Worm (Caenorhabditis elegans) whole organism, L4 larva: ENCODE measurements around the gene trap-4.

ENCODE experiments used
- D1046.2 ChIP-seq: fragments of 200-800 bp; sonication (Bioruptor generic); IDR thresholded peaks from 2 replicates; pipeline ENCODE4 v1.3.6; 2022; ENCODE audit warnings: missing genetic modification characterization, missing compliant biosample characterization
- F10B5.3 ChIP-seq: sonication (generic microtip); optimal IDR thresholded peaks from 2 replicates; lab custom pipeline; 2016; ENCODE audit warnings: mild to moderate bottlenecking, missing genetic modification characterization, missing compliant biosample characterization
- F49E8.2 ChIP-seq: sonication (generic microtip); optimal IDR thresholded peaks from 2 replicates; lab custom pipeline; 2016; ENCODE audit warnings: missing compliant biosample characterization, mild to moderate bottlenecking, missing genetic modification characterization, borderline replicate concordance
- R02D3.7 ChIP-seq: fragments of 150-350 bp; sonication (generic microtip); optimal IDR thresholded peaks from 3 replicates; lab custom pipeline; 2014; ENCODE audit warnings: missing biosample characterization, missing genetic modification characterization
- T20F7.1 ChIP-seq: fragments of 200-800 bp; sonication (Bioruptor generic); optimal IDR thresholded peaks from 2 replicates; lab custom pipeline; 2018; ENCODE audit warnings: mild to moderate bottlenecking, missing genetic modification characterization, missing compliant biosample characterization
- T26A8.4 ChIP-seq: fragments of 200-800 bp; sonication (Bioruptor generic); IDR thresholded peaks from 2 replicates; pipeline ENCODE4 v1.3.6; 2022; ENCODE audit warnings: missing genetic modification characterization, missing compliant biosample characterization
- Y105C5A.15 ChIP-seq: fragments of 200-800 bp; sonication (Bioruptor generic); IDR thresholded peaks from 2 replicates; pipeline ENCODE4 v1.3.6; 2022; ENCODE audit warnings: missing genetic modification characterization, missing compliant biosample characterization
- ZK546.5 ChIP-seq, 2 experiments: sonication (generic microtip); optimal IDR thresholded peaks; 2 replicates each; lab custom pipeline; 2017; ENCODE audit warnings: missing biosample characterization in 2 of 2, missing genetic modification characterization in 2 of 2
- aly-2 ChIP-seq: sonication (generic microtip); optimal IDR thresholded peaks from 2 replicates; lab custom pipeline; 2018; ENCODE audit warnings: missing biosample characterization, missing genetic modification characterization
- arid-1 ChIP-seq: fragments of 200-800 bp; sonication (Bioruptor generic); conservative IDR thresholded peaks from 2 replicates; pipeline ENCODE4 v1.3.6; 2022; ENCODE audit warnings: missing genetic modification reagents, missing genetic modification characterization, missing compliant biosample characterization
- ceh-32 ChIP-seq: sonication (generic microtip); optimal IDR thresholded peaks from 2 replicates; lab custom pipeline; 2016; ENCODE audit warnings: mild to moderate bottlenecking, missing genetic modification characterization, missing compliant biosample characterization; ENCODE audit not compliant: poor library complexity
- ceh-62 ChIP-seq: sonication (generic microtip); optimal IDR thresholded peaks from 2 replicates; lab custom pipeline; 2017; ENCODE audit warnings: missing biosample characterization, missing genetic modification characterization
- cey-2 ChIP-seq: sonication (generic microtip); optimal IDR thresholded peaks from 3 replicates; lab custom pipeline; 2017; ENCODE audit warnings: missing genetic modification characterization, mild to moderate bottlenecking, missing compliant biosample characterization, antibody characterized with exemption, borderline replicate concordance; ENCODE audit not compliant: insufficient read depth
- ctbp-1 ChIP-seq: fragments of 200-800 bp; sonication (Bioruptor generic); IDR thresholded peaks from 2 replicates; pipeline ENCODE4 v1.3.6; 2022; ENCODE audit warnings: missing genetic modification reagents, missing genetic modification characterization, missing compliant biosample characterization
- daf-12 ChIP-seq: fragments of 150-350 bp; optimal IDR thresholded peaks from 2 replicates; lab custom pipeline; 2014; ENCODE audit warnings: missing biosample characterization, missing genetic modification reagents, missing genetic modification characterization
- dmd-8 ChIP-seq: fragments of 200-800 bp; sonication (Bioruptor generic); IDR thresholded peaks from 2 replicates; pipeline ENCODE4 v1.3.6; 2022; ENCODE audit warnings: missing genetic modification characterization, missing compliant biosample characterization
- dpl-1 ChIP-seq: fragments of 150-350 bp; optimal IDR thresholded peaks from 2 replicates; lab custom pipeline; 2014; ENCODE audit warnings: missing biosample characterization, missing genetic modification reagents, missing genetic modification characterization
- duxl-1 ChIP-seq: sonication (generic microtip); optimal IDR thresholded peaks from 2 replicates; lab custom pipeline; 2016; ENCODE audit warnings: mild to moderate bottlenecking, missing genetic modification characterization, moderate library complexity, missing compliant biosample characterization; ENCODE audit not compliant: poor library complexity
- dve-1 ChIP-seq: sonication (generic microtip); optimal IDR thresholded peaks from 2 replicates; lab custom pipeline; 2017; ENCODE audit warnings: antibody characterized with exemption, mild to moderate bottlenecking, missing genetic modification characterization, missing compliant biosample characterization; ENCODE audit not compliant: insufficient read depth
- egl-27 ChIP-seq: sonication (generic microtip); optimal IDR thresholded peaks from 3 replicates; lab custom pipeline; 2017; ENCODE audit warnings: missing biosample characterization, missing genetic modification reagents, missing genetic modification characterization
- hif-1 ChIP-seq, 2 experiments: sonication (generic microtip); optimal IDR thresholded peaks; 2 replicates each; lab custom pipeline; 2016 to 2017; ENCODE audit warnings: missing compliant biosample characterization in 2 of 2, missing genetic modification characterization in 2 of 2, missing genetic modification reagents in 2 of 2, missing genotype in 2 of 2, mild to moderate bottlenecking in 1 of 2
- hlh-30 ChIP-seq: sonication (generic microtip); optimal IDR thresholded peaks from 2 replicates; lab custom pipeline; 2017; ENCODE audit warnings: antibody characterized with exemption, mild to moderate bottlenecking, missing genetic modification characterization, missing compliant biosample characterization; ENCODE audit not compliant: insufficient read depth
- hmg-1.1 ChIP-seq: fragments of 200-800 bp; sonication (Bioruptor generic); IDR thresholded peaks from 2 replicates; pipeline ENCODE4 v1.3.6; 2022; ENCODE audit warnings: missing genetic modification reagents, missing genetic modification characterization, missing compliant biosample characterization
- jun-1 ChIP-seq: fragments of 150-350 bp; optimal IDR thresholded peaks from 2 replicates; lab custom pipeline; 2014; ENCODE audit warnings: missing biosample characterization, missing genetic modification reagents, missing genetic modification characterization
- lin-13 ChIP-seq: fragments of 150-350 bp; optimal IDR thresholded peaks from 2 replicates; lab custom pipeline; 2014; ENCODE audit warnings: missing biosample characterization, missing genetic modification reagents, missing genetic modification characterization
- lin-15B ChIP-seq: fragments of 150-350 bp; sonication (generic microtip); optimal IDR thresholded peaks from 3 replicates; lab custom pipeline; 2014; ENCODE audit warnings: missing biosample characterization, missing genetic modification characterization
- lin-29 ChIP-seq: fragments of 200-800 bp; sonication (Bioruptor generic); IDR thresholded peaks from 2 replicates; pipeline ENCODE4 v1.3.6; 2022; ENCODE audit warnings: missing genetic modification reagents, missing genetic modification characterization, missing compliant biosample characterization
- lin-39 ChIP-seq: fragments of 150-350 bp; optimal IDR thresholded peaks from 2 replicates; lab custom pipeline; 2014; ENCODE audit warnings: missing biosample characterization, missing genetic modification reagents, missing genetic modification characterization
- madf-5 ChIP-seq, 2 experiments: fragments of 200-800 bp; sonication (Bioruptor generic); IDR thresholded peaks; 2 replicates each; pipeline ENCODE4 v1.3.6; 2022; ENCODE audit warnings: missing compliant biosample characterization in 2 of 2, missing genetic modification characterization in 2 of 2
- mes-2 ChIP-seq: sonication (generic microtip); optimal IDR thresholded peaks from 2 replicates; lab custom pipeline; 2016; ENCODE audit warnings: missing genotype, mild to moderate bottlenecking, missing genetic modification characterization, missing compliant biosample characterization; ENCODE audit not compliant: poor library complexity, severe bottlenecking
- mxl-2 ChIP-seq: fragments of 200-800 bp; sonication (Bioruptor generic); conservative IDR thresholded peaks from 2 replicates; pipeline ENCODE4 v1.3.6; 2022; ENCODE audit warnings: missing genetic modification reagents, missing genetic modification characterization, missing compliant biosample characterization
- mxl-3 ChIP-seq: fragments of 200-800 bp; sonication (Bioruptor generic); optimal IDR thresholded peaks from 2 replicates; lab custom pipeline; 2018; ENCODE audit warnings: mild to moderate bottlenecking, missing genetic modification characterization, missing compliant biosample characterization
- nhr-11 ChIP-seq: fragments of 150-350 bp; optimal IDR thresholded peaks from 2 replicates; lab custom pipeline; 2014; ENCODE audit warnings: missing biosample characterization, missing genetic modification characterization
- nhr-111 ChIP-seq: fragments of 200-800 bp; sonication (Bioruptor generic); optimal IDR thresholded peaks from 2 replicates; lab custom pipeline; 2018; ENCODE audit warnings: mild to moderate bottlenecking, missing genetic modification characterization, missing compliant biosample characterization
- nhr-6 ChIP-seq: fragments of 150-350 bp; optimal IDR thresholded peaks from 2 replicates; lab custom pipeline; 2014; ENCODE audit warnings: missing biosample characterization, missing genetic modification characterization
- rbr-2 ChIP-seq: sonication (generic microtip); optimal IDR thresholded peaks from 2 replicates; lab custom pipeline; 2016; ENCODE audit warnings: missing genotype, missing genetic modification characterization, missing compliant biosample characterization
- set-16 ChIP-seq: fragments of 200-800 bp; sonication (Bioruptor generic); IDR thresholded peaks from 2 replicates; pipeline ENCODE4 v1.3.6; 2022; ENCODE audit warnings: missing genetic modification reagents, missing genetic modification characterization, missing compliant biosample characterization
- snpc-1.2 ChIP-seq: fragments of 200-800 bp; sonication (Bioruptor generic); IDR thresholded peaks from 2 replicates; pipeline ENCODE4 v1.3.6; 2022; ENCODE audit warnings: missing genetic modification reagents, missing genetic modification characterization, missing compliant biosample characterization
- spr-1 ChIP-seq: sonication (generic microtip); optimal IDR thresholded peaks from 2 replicates; lab custom pipeline; 2016; ENCODE audit warnings: mild to moderate bottlenecking, missing genetic modification characterization, missing compliant biosample characterization
- tag-97 ChIP-seq: fragments of 200-800 bp; sonication (Bioruptor generic); IDR thresholded peaks from 2 replicates; pipeline ENCODE4 v1.3.6; 2022; ENCODE audit warnings: missing genetic modification characterization, missing compliant biosample characterization
- tra-1 ChIP-seq: fragments of 200-800 bp; sonication (Bioruptor generic); IDR thresholded peaks from 2 replicates; pipeline ENCODE4 v1.3.6; 2022; ENCODE audit warnings: missing genetic modification reagents, missing genetic modification characterization, missing compliant biosample characterization
- unc-130 ChIP-seq: sonication (generic microtip); optimal IDR thresholded peaks from 2 replicates; lab custom pipeline; 2016; ENCODE audit warnings: missing genetic modification reagents, missing genetic modification characterization, missing compliant biosample characterization
- unc-39 ChIP-seq: sonication (generic microtip); optimal IDR thresholded peaks from 2 replicates; lab custom pipeline; 2017; ENCODE audit warnings: missing biosample characterization, missing genetic modification characterization
- zag-1 ChIP-seq: fragments of 150-350 bp; optimal IDR thresholded peaks from 2 replicates; lab custom pipeline; 2014; ENCODE audit warnings: missing biosample characterization, missing genetic modification characterization
- zfp-3 ChIP-seq: fragments of 200-800 bp; sonication (Bioruptor generic); conservative IDR thresholded peaks from 2 replicates; pipeline ENCODE4 v1.3.6; 2022; ENCODE audit warnings: missing genetic modification reagents, missing genetic modification characterization, missing compliant biosample characterization
- zip-11 ChIP-seq: fragments of 200-800 bp; sonication (Bioruptor generic); IDR thresholded peaks from 2 replicates; pipeline ENCODE4 v1.3.6; 2022; ENCODE audit warnings: missing genetic modification characterization, missing compliant biosample characterization
- zip-2 ChIP-seq: fragments of 150-350 bp; optimal IDR thresholded peaks from 2 replicates; lab custom pipeline; 2014; ENCODE audit warnings: missing biosample characterization, missing genetic modification characterization
- ztf-11 ChIP-seq: fragments of 150-350 bp; optimal IDR thresholded peaks from 2 replicates; lab custom pipeline; 2014; ENCODE audit warnings: missing biosample characterization, missing genetic modification characterization
- ztf-7 ChIP-seq: fragments of 150-350 bp; optimal IDR thresholded peaks from 2 replicates; lab custom pipeline; 2014; ENCODE audit warnings: missing biosample characterization, missing genetic modification characterization

trap-4 gene

DNA sequence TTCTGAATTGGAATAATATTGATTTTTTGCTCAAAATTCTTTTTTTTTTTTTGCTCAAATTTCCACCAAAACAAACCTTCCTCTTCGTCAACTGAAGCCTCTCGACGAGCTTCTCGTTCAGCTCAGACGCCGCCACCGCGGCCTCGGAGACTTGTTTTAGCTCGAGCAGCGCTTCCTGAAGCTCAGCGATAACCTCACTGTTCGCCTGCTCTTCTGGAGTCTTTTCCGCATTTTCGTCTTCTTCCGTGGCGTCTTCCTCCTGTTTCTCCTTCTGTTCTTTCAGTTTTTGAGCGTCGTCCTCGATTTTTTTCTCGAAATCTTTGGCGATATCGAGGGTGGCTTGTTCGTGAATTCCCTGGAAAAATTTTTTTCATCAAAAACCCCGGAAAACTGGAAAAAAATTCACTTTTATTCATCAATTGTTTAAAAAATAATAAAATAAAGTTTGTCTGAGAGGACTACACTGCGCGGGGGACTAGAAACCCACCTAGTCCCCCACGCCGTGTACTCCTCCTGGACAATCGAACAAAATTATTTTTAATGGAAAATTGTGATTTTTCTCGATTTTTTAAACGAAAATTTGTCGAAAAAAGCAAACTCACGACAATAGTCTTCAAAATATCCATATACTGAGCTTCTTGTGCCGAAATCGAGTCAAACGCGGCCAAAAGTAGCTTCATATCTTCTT is 25.7 kb downstream of the trap-4 start (continued):
- TF ChIP-seq ceh-32 (tag; lab: Kevin White, UChicago) (peak; percentile 28), dve-1 (tag; lab: Kevin White, UChicago) (peak; percentile 33), R02D3.7 (tag; lab: Kevin White, UChicago) (no peak), rbr-2 (peak; percentile 73), madf-5 (GFP tag; IDR thresholded peaks at IDR 0.05; lab: Robert Waterston, UW) (peak in 1 of 2 experiments; percentile 85; a peak in 1 of 4 replicates), ZK546.5 (tag; optimal IDR thresholded peaks at IDR 0.05; lab: Kevin White, UChicago) (no peak), F49E8.2 (tag; lab: Kevin White, UChicago) (peak; percentile 79), unc-39 (no peak), set-16 (GFP tag; lab: Robert Waterston, UW) (peak; percentile 66), nhr-111 (GFP tag; lab: Kevin White, UChicago) (peak; percentile 31), ceh-62 (tag; lab: Kevin White, UChicago) (no peak), lin-15B (tag; lab: Kevin White, UChicago) (no peak), dpl-1 (GFP tag; lab: Kevin White, UChicago) (peak; percentile 81), lin-13 (GFP tag; lab: Kevin White, UChicago) (peak; percentile 24), zag-1 (tag; lab: Kevin White, UChicago) (no peak), D1046.2 (GFP tag; lab: Robert Waterston, UW) (no peak), nhr-11 (tag; lab: Kevin White, UChicago) (no peak), spr-1 (tag; lab: Kevin White, UChicago) (peak; percentile 13), duxl-1 (tag; lab: Kevin White, UChicago) (peak; percentile 93), hmg-1.1 (GFP tag; lab: Robert Waterston, UW) (peak; percentile 66), dmd-8 (GFP tag; lab: Robert Waterston, UW) (no peak), ctbp-1 (GFP tag; lab: Robert Waterston, UW) (peak; percentile 61; the same call in 1 of the 2 replicates), ztf-11 (no peak), Y105C5A.15 (no peak), zip-11 (GFP tag; lab: Robert Waterston, UW) (no peak), nhr-6 (tag; lab: Kevin White, UChicago) (no peak), cey-2 (tag; lab: Kevin White, UChicago) (no peak), zip-2 (tag; lab: Kevin White, UChicago) (no peak), mes-2 (tag; lab: Kevin White, UChicago) (peak; percentile 100), T26A8.4 (GFP tag; lab: Robert Waterston, UW) (0 out of 2 replicates have a peak, but pooled peaks have one; percentile 53), aly-2 (tag; lab: Kevin White, UChicago) (no peak), hif-1 (tag; optimal IDR thresholded peaks at IDR 0.05; lab: Kevin White, UChicago) (peak in 1 of 2 experiments; percentile 91), tag-97 (GFP tag; lab: Robert Waterston, UW) (peak; percentile 91), tra-1 (GFP tag; lab: Robert Waterston, UW) (peak; percentile 85; the same call in 1 of the 2 replicates), mxl-2 (GFP tag; lab: Robert Waterston, UW) (no peak), mxl-3 (GFP tag; lab: Kevin White, UChicago) (no peak), arid-1 (GFP tag; lab: Robert Waterston, UW) (peak; percentile 52; the same call in 1 of the 2 replicates), jun-1 (tag; lab: Kevin White, UChicago) (no peak), snpc-1.2 (no peak), lin-29 (GFP tag; lab: Robert Waterston, UW) (no peak), egl-27 (tag; lab: Kevin White, UChicago) (no peak), T20F7.1 (GFP tag; lab: Kevin White, UChicago) (no peak), zfp-3 (GFP tag; lab: Robert Waterston, UW) (peak; percentile 86; the same call in 1 of the 2 replicates), F10B5.3 (no peak), ztf-7 (tag; lab: Kevin White, UChicago) (peak; percentile 69), unc-130 (peak; percentile 93), lin-39 (no peak), hlh-30 (peak; percentile 52), daf-12 (no peak)
